Fruit fly (Drosophila melanogaster): ENCODE data around the gene yellow-f2.

- no peak for TF ChIP-seq Dll (optimal IDR thresholded peaks at IDR 0.05)
- TF ChIP-seq CG8478 (optimal IDR thresholded peaks at IDR 0.05): no peak
- TF ChIP-seq psq (optimal IDR thresholded peaks at IDR 0.05): no peak
- TF ChIP-seq usp (GFP tag; optimal IDR thresholded peaks at IDR 0.05): no peak
Measured at dm6 chr3R:12974447-12974846, 20.5 kb downstream of the yellow-f2 start.
